Worm (Caenorhabditis elegans): Measurements from ENCODE around the gene C03C10.7.

DNA sequence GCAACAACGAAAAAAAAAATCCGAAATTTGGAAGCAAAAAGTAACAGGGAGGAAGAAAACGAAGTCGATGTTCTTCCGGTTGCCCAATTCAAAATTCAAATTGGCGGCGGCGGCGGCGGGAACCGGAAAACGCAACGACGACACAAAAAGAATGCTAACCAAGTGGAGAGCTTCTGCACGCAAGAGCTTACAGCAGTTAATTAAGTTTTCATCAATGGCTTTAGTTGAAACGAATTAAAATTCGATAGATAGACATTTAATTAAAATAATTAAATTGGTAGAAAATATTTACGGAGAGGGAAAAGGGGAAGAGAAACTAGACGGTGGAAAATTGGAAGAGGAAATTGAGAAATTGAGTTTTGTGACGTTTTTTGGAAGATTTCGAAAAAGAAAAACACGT lies 25.6 kb upstream of the C03C10.7 start:
- TF ChIP-seq ama-1 (optimal IDR thresholded peaks at IDR 0.05) (no peak), sea-1 (GFP tag; conservative IDR thresholded peaks at IDR 0.05) (no peak), pes-1 (GFP tag; IDR thresholded peaks at IDR 0.05) (no peak), hmbx-1 (tag; optimal IDR thresholded peaks at IDR 0.05) (no peak), aly-1 (tag; optimal IDR thresholded peaks at IDR 0.05) (no peak), ceh-13 (GFP tag; optimal IDR thresholded peaks at IDR 0.05) (no peak), tra-4 (tag; optimal IDR thresholded peaks at IDR 0.05) (no peak), hnd-1 (tag; optimal IDR thresholded peaks at IDR 0.05) (no peak), tbx-11 (GFP tag; IDR thresholded peaks at IDR 0.05) (no peak), F13C5.2 (tag; optimal IDR thresholded peaks at IDR 0.05) (no peak), tbx-37 (GFP tag; conservative IDR thresholded peaks at IDR 0.05) (no peak), ets-7 (tag; optimal IDR thresholded peaks at IDR 0.05) (no peak)

Measured in whole organism, early embryonic.